Fruit fly (Drosophila melanogaster): ENCODE data around the gene CG5280.
A peak's percentile ranks its signal among the peaks of the same experiment; 100 is the strongest.

The CG5280 gene

DNA sequence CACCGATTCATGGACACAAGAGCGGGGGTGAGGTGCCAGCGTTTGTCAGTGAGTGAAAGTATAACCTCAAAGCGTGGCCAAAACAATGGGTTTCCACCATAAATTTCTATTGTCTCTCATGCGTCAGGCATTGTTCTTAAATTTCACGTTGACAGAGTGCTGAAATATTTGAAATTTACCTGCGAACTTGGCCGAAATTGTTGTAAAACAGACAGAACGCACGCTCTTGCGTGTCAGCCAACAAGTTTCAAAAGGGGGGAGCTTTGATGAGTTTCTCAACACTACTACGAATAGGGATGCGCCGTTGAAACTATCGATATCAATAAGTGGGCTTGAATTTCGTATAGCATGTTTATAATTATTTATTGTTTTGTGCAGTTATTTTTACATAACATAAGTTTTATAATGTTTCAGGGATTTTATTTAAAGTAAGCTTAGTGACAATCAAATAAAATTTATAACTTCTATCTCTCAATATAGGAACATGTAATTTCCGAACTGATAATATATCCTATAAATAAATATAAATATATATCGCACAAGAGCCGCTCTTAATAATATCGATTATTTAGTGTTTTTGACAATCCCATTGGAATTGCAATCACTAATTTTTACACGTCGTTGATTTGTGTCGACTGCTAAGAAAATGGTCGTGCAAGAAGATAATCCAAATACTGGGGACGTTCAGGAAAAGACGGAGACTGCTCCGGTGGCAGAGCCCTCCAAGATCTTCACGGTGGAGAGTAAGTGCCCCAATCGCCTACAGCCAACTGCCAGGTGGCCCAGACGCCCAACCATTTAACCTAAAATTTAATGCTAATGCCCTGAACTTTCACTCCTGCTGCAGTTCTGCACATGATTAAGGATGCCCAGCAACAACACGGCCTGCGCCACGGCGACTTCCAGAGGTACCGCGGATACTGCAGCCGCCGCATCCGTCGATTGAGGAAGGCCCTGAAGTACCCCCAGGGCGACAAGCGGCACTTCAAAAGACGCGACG lies 15.2 kb downstream of the CG5280 start, which contains the start of the genes pix and Srp68:
TSS of gene pix (minus strand) at position 288 of the 1,000 bp plus-strand sequence.
TSS of gene Srp68 (plus strand) at position 569 of the 1,000 bp plus-strand sequence.
- TF ChIP-seq vfl (GFP tag; optimal IDR thresholded peaks at IDR 0.05) (peak; percentile 13), h (optimal IDR thresholded peaks at IDR 0.05) (no peak), CG11398 (GFP tag; optimal IDR thresholded peaks at IDR 0.05) (no peak), CG10565 (GFP tag; optimal IDR thresholded peaks at IDR 0.05) (no peak), CG43689 (GFP tag; IDR thresholded peaks at IDR 0.05) (no peak), CG12744 (GFP tag; optimal IDR thresholded peaks at IDR 0.05) (no peak), CG12659 (GFP tag; optimal IDR thresholded peaks at IDR 0.05) (peak; percentile 82), Dp (GFP tag; optimal IDR thresholded peaks at IDR 0.05) (peak; percentile 23), zfh1 (GFP tag; IDR thresholded peaks at IDR 0.05) (no peak), NFAT (GFP tag; IDR thresholded peaks at IDR 0.05) (0 out of 2 replicates have a peak, but pooled peaks have one; percentile 34), CG10979 (tag; optimal IDR thresholded peaks at IDR 0.05) (peak; percentile 42), yki (optimal IDR thresholded peaks at IDR 0.05) (no peak), da (GFP tag; optimal IDR thresholded peaks at IDR 0.05) (no peak), Max (GFP tag; optimal IDR thresholded peaks at IDR 0.05) (peak; percentile 70), fd3F (GFP tag; optimal IDR thresholded peaks at IDR 0.05) (peak; percentile 43), so (GFP tag; IDR thresholded peaks at IDR 0.05) (no peak), CG4360 (GFP tag; IDR thresholded peaks at IDR 0.05) (no peak), crp (GFP tag; optimal IDR thresholded peaks at IDR 0.05) (peak in 1 of 2 experiments; percentile 36), CG17568 (GFP tag; optimal IDR thresholded peaks at IDR 0.05) (no peak), aop (GFP tag; IDR thresholded peaks at IDR 0.05) (no peak), CG11085 (GFP tag; IDR thresholded peaks at IDR 0.05) (no peak), emc (GFP tag; optimal IDR thresholded peaks at IDR 0.05) (no peak), CG3407 (GFP tag; optimal IDR thresholded peaks at IDR 0.05) (peak; percentile 31), croc (GFP tag; conservative IDR thresholded peaks at IDR 0.05) (peak; percentile 47; the same call in 2 of the 3 replicates), pan (optimal IDR thresholded peaks at IDR 0.05) (no peak), pan (GFP tag; optimal IDR thresholded peaks at IDR 0.05 in 1 of 2, IDR thresholded peaks at IDR 0.05 in 1 of 2) (no peak), CG11247 (GFP tag; IDR thresholded peaks at IDR 0.05) (no peak), ac (GFP tag; optimal IDR thresholded peaks at IDR 0.05) (no peak), CG11723 (GFP tag; optimal IDR thresholded peaks at IDR 0.05) (no peak), CG13775 (GFP tag; optimal IDR thresholded peaks at IDR 0.05) (peak; percentile 70), cg (GFP tag; optimal IDR thresholded peaks at IDR 0.05) (no peak), CG10147 (GFP tag; optimal IDR thresholded peaks at IDR 0.05) (peak; percentile 63), nmo (GFP tag; optimal IDR thresholded peaks at IDR 0.05) (peak; percentile 87), jing (GFP tag; optimal IDR thresholded peaks at IDR 0.05) (no peak), CG1647 (GFP tag; optimal IDR thresholded peaks at IDR 0.05) (peak; percentile 40), Pdp1 (GFP tag; optimal IDR thresholded peaks at IDR 0.05) (peak; percentile 46 to 68), Dip2 (GFP tag; IDR thresholded peaks at IDR 0.05) (no peak), CG42726 (GFP tag; IDR thresholded peaks at IDR 0.05; ENCODE audit: partially characterized antibody) (no peak), B-H2 (GFP tag; optimal IDR thresholded peaks at IDR 0.05) (peak; percentile 34), CG31441 (GFP tag; IDR thresholded peaks at IDR 0.05) (no peak), CG11696 (GFP tag; IDR thresholded peaks at IDR 0.05) (no peak), CG30403 (GFP tag; optimal IDR thresholded peaks at IDR 0.05) (peak; percentile 78), bigmax (GFP tag; optimal IDR thresholded peaks at IDR 0.05) (peak; percentile 97), CG13894 (tag; optimal IDR thresholded peaks at IDR 0.05) (no peak), Vsx1 (GFP tag; optimal IDR thresholded peaks at IDR 0.05) (no peak), CG17328 (GFP tag; IDR thresholded peaks at IDR 0.05) (no peak), CG8478 (optimal IDR thresholded peaks at IDR 0.05) (no peak), Neu2 (GFP tag; optimal IDR thresholded peaks at IDR 0.05; ENCODE audit: borderline replicate concordance) (no peak), CG9876 (GFP tag; optimal IDR thresholded peaks at IDR 0.05) (no peak)
